Worm (Caenorhabditis elegans) whole organism, L4/young adult: ENCODE measurements around the gene ugt-44.

Source experiments
- W03F9.2 ChIP-seq: fragments of 150-350 bp; optimal IDR thresholded peaks from 2 replicates; lab custom pipeline; 2014; ENCODE audit warnings: missing biosample characterization, missing genetic modification characterization
- dao-5 ChIP-seq: sonication (generic microtip); optimal IDR thresholded peaks from 2 replicates; lab custom pipeline; 2016; ENCODE audit warnings: missing genotype, missing genetic modification characterization, moderate library complexity, missing compliant biosample characterization
- him-1 ChIP-seq: sonication (generic microtip); optimal IDR thresholded peaks from 2 replicates; lab custom pipeline; 2016; ENCODE audit warnings: missing genotype, missing genetic modification reagents, missing genetic modification characterization, missing compliant biosample characterization

- TF ChIP-seq W03F9.2 (tag; lab: Kevin White, UChicago) (no peak), dao-5 (tag; lab: Kevin White, UChicago) (no peak), him-1 (tag; lab: Kevin White, UChicago) (no peak)
These were observed 49.1 kb upstream of the ugt-44 start for ce11 chrIV:10420440-10420839.
